Fruit fly (Drosophila melanogaster): ENCODE measurements around the gene Trmt112.

The Trmt112 gene

dm6 chr3L:21236959-21237551 lies 20.4 kb upstream of the Trmt112 start:
- TF ChIP-seq CG6854 (GFP tag; optimal IDR thresholded peaks at IDR 0.05) (no peak), CG4730 (GFP tag; IDR thresholded peaks at IDR 0.05) (0 out of 2 replicates have a peak, but pooled peaks have one; percentile 7), Drgx (GFP tag; IDR thresholded peaks at IDR 0.05) (peak; percentile 78), Ets65A (GFP tag) (peak; percentile 14), bsh (GFP tag; optimal IDR thresholded peaks at IDR 0.05) (peak in 1 of 2 experiments; percentile 86), eve (GFP tag; optimal IDR thresholded peaks at IDR 0.05) (no peak)

- no peak for TF ChIP-seq Opbp (GFP tag; IDR thresholded peaks at IDR 0.05; ENCODE audit: partially characterized antibody)
- TF ChIP-seq CG3847 (GFP tag; IDR thresholded peaks at IDR 0.05), result 0 out of 2 replicates have a peak, but pooled peaks have one; percentile 13
Observed at dm6 chr3L:21230762-21231161, 14.1 kb upstream of the Trmt112 start.

- peak; percentile 76 for TF ChIP-seq Drgx (GFP tag; IDR thresholded peaks at IDR 0.05)
- no peak for TF ChIP-seq ab (GFP tag; optimal IDR thresholded peaks at IDR 0.05)
- TF ChIP-seq B-H1 (GFP tag; IDR thresholded peaks at IDR 0.05), result no peak
- no peak for TF ChIP-seq CG15011 (GFP tag; optimal IDR thresholded peaks at IDR 0.05)
- TF ChIP-seq bsh (GFP tag; optimal IDR thresholded peaks at IDR 0.05), result peak in 1 of 2 experiments; percentile 10
Observed at dm6 chr3L:21229764-21230163, 13.1 kb upstream of the Trmt112 start.

- peak; percentile 30 for TF ChIP-seq cg (GFP tag; optimal IDR thresholded peaks at IDR 0.05)
- TF ChIP-seq crol (GFP tag; IDR thresholded peaks at IDR 0.05), result no peak
- 0 out of 2 replicates have a peak, but pooled peaks have one; percentile 12 for TF ChIP-seq gsb (GFP tag; IDR thresholded peaks at IDR 0.05)
- TF ChIP-seq Trl (optimal IDR thresholded peaks at IDR 0.05), result peak in 1 of 2 experiments; percentile 11
- TF ChIP-seq Trl (GFP tag; optimal IDR thresholded peaks at IDR 0.05), result no peak
Observed at dm6 chr3L:21226309-21226708, 9.7 kb upstream of the Trmt112 start, which contains the start of gene Eip78C. TSS of gene Eip78C (plus strand) at chr3L:21226609.

- no peak for TF ChIP-seq CG12659 (GFP tag; optimal IDR thresholded peaks at IDR 0.05)
- no peak for TF ChIP-seq HLH4C (GFP tag; IDR thresholded peaks at IDR 0.05; ENCODE audit: partially characterized antibody)
- 0 out of 3 replicates have a peak, but pooled peaks have one; percentile 33 for TF ChIP-seq z (GFP tag; IDR thresholded peaks at IDR 0.05)
- no peak for TF ChIP-seq sisA (GFP tag; IDR thresholded peaks at IDR 0.05)
- no peak for TF ChIP-seq CG4854 (GFP tag; optimal IDR thresholded peaks at IDR 0.05)
- TF ChIP-seq CG11456 (GFP tag; IDR thresholded peaks at IDR 0.05), result no peak
- TF ChIP-seq CG10274 (GFP tag; optimal IDR thresholded peaks at IDR 0.05), result no peak
- TF ChIP-seq ATbp (GFP tag; optimal IDR thresholded peaks at IDR 0.05), result no peak
- TF ChIP-seq crol (GFP tag; IDR thresholded peaks at IDR 0.05), result peak; percentile 28; the same call in 1 of the 2 replicates
- TF ChIP-seq dm (GFP tag; optimal IDR thresholded peaks at IDR 0.05), result no peak
- TF ChIP-seq ind (GFP tag; optimal IDR thresholded peaks at IDR 0.05), result no peak
- TF ChIP-seq gce (GFP tag; IDR thresholded peaks at IDR 0.05), result no peak
- TF ChIP-seq tup (GFP tag; optimal IDR thresholded peaks at IDR 0.05), result no peak
- TF ChIP-seq CG9797 (GFP tag; optimal IDR thresholded peaks at IDR 0.05), result no peak
- TF ChIP-seq cg (GFP tag; optimal IDR thresholded peaks at IDR 0.05), result peak; percentile 38
- TF ChIP-seq Trl (optimal IDR thresholded peaks at IDR 0.05), result peak in 1 of 2 experiments; percentile 44
- TF ChIP-seq Trl (GFP tag; optimal IDR thresholded peaks at IDR 0.05), result no peak
- TF ChIP-seq ewg (GFP tag; optimal IDR thresholded peaks at IDR 0.05), result no peak
- TF ChIP-seq Fer1 (GFP tag; optimal IDR thresholded peaks at IDR 0.05), result no peak
Observed at dm6 chr3L:21225642-21226041, 9.0 kb upstream of the Trmt112 start.
